Fruit fly (Drosophila melanogaster) whole organism, adult: Measurements from ENCODE around the gene Spn28Da.

Source experiments
- CG11617 ChIP-seq: fragments of 200-800 bp; sonication (Bioruptor generic); optimal IDR thresholded peaks from 2 replicates; lab custom pipeline; 2017; ENCODE audit warnings: mild to moderate bottlenecking, missing biosample characterization, missing genetic modification reagents, missing genetic modification characterization
- CG1620 ChIP-seq: fragments of 200-800 bp; sonication (Bioruptor generic); optimal IDR thresholded peaks from 2 replicates; lab custom pipeline; 2016; ENCODE audit warnings: missing biosample characterization, missing genetic modification characterization
- CG5204 ChIP-seq: fragments of 200-800 bp; sonication (Bioruptor generic); optimal IDR thresholded peaks from 2 replicates; lab custom pipeline; 2016; ENCODE audit warnings: missing biosample characterization, missing genetic modification characterization
- CG7045 ChIP-seq: fragments of 200-800 bp; sonication (Bioruptor generic); optimal IDR thresholded peaks from 2 replicates; lab custom pipeline; 2017; ENCODE audit warnings: missing biosample characterization, mild to moderate bottlenecking, missing genetic modification characterization
- CG7101 ChIP-seq: fragments of 200-800 bp; sonication (Bioruptor generic); optimal IDR thresholded peaks from 2 replicates; lab custom pipeline; 2018; ENCODE audit warnings: missing biosample characterization, mild to moderate bottlenecking, missing genetic modification characterization, moderate library complexity
- bab1 ChIP-seq: fragments of 200-800 bp; sonication (Bioruptor generic); optimal IDR thresholded peaks from 3 replicates; lab custom pipeline; 2019; ENCODE audit warnings: missing biosample characterization, mild to moderate bottlenecking, missing genetic modification characterization, moderate library complexity
- tj ChIP-seq: fragments of 200-800 bp; sonication (Bioruptor generic); optimal IDR thresholded peaks from 3 replicates; lab custom pipeline; 2017; ENCODE audit warnings: missing biosample characterization, mild to moderate bottlenecking, missing genetic modification characterization, moderate library complexity
- toe ChIP-seq: fragments of 200-800 bp; sonication (Bioruptor generic); optimal IDR thresholded peaks from 2 replicates; lab custom pipeline; 2016; ENCODE audit warnings: missing biosample characterization, missing genetic modification characterization

DNA sequence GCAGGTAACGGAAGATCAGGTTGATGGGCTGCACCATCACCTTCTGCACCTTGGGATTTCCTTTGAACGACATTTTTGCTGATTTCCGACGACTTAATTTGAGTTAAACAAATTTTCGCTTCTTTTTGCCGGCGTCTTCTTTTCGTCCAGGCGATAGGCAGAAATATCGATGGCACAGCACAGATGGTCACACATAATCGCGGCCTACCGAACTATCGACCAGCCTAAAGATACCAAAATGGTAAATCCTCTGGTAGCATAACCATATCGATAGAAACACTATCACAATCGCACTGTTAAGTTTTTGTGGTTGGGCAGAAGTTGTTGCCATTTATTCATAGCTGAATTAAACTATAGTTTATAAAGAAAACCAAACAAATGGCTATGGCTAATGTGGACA is 3.7 kb downstream of the Spn28Da start, which contains the start of the genes SmE and CG34132:
- TF ChIP-seq CG7101 (tag; lab: Kevin White, UChicago) (no peak), CG1620 (GFP tag; lab: Kevin White, UChicago) (no peak), CG11617 (GFP tag; lab: Kevin White, UChicago) (no peak), CG7045 (GFP tag; lab: Kevin White, UChicago) (no peak), toe (no peak), bab1 (GFP tag; lab: Kevin White, UChicago) (no peak), CG5204 (GFP tag; lab: Kevin White, UChicago) (no peak), tj (GFP tag; lab: Kevin White, UChicago) (no peak)
